Worm (Caenorhabditis elegans) whole organism, L1 larva: ENCODE data around the gene C07H6.2.
A peak's percentile ranks its signal among the peaks of the same experiment; 100 is the strongest.

Source experiments
- C16A3.4 ChIP-seq: fragments of 150-350 bp; optimal IDR thresholded peaks from 2 replicates; lab custom pipeline; 2014; ENCODE audit warnings: missing biosample characterization, missing genetic modification characterization
- F16B12.6 ChIP-seq: fragments of 150-350 bp; optimal IDR thresholded peaks from 2 replicates; lab custom pipeline; 2014; ENCODE audit warnings: missing biosample characterization, missing genetic modification characterization
- aha-1 ChIP-seq: fragments of 150-350 bp; optimal IDR thresholded peaks from 2 replicates; lab custom pipeline; 2014; ENCODE audit warnings: missing biosample characterization, missing genetic modification characterization
- alr-1 ChIP-seq: fragments of 200-800 bp; sonication (Bioruptor generic); optimal IDR thresholded peaks from 2 replicates; lab custom pipeline; 2018; ENCODE audit warnings: borderline replicate concordance, mild to moderate bottlenecking, missing genetic modification characterization, missing compliant biosample characterization
- ama-1 ChIP-seq: fragments of 150-350 bp; optimal IDR thresholded peaks from 2 replicates; lab custom pipeline; 2014
- ceh-63 ChIP-seq: fragments of 200-800 bp; sonication (Bioruptor generic); optimal IDR thresholded peaks from 2 replicates; lab custom pipeline; 2018; ENCODE audit warnings: mild to moderate bottlenecking, missing genetic modification characterization, missing compliant biosample characterization
- ceh-8 ChIP-seq: fragments of 200-800 bp; sonication (Bioruptor generic); optimal IDR thresholded peaks from 2 replicates; lab custom pipeline; 2018; ENCODE audit warnings: mild to moderate bottlenecking, missing genetic modification characterization, moderate library complexity, missing compliant biosample characterization
- ceh-82 ChIP-seq, 3 experiments: fragments of 150-350 bp in 1 of 3; sonication (generic microtip) in 2 of 3; optimal IDR thresholded peaks; 2 replicates each; lab custom pipeline; 2014 to 2017; ENCODE audit warnings: missing biosample characterization in 3 of 3, missing genetic modification characterization in 3 of 3
- ceh-90 ChIP-seq: sonication (generic microtip); optimal IDR thresholded peaks from 2 replicates; lab custom pipeline; 2016; ENCODE audit warnings: missing genetic modification characterization, missing compliant biosample characterization
- ces-1 ChIP-seq: fragments of 150-350 bp; optimal IDR thresholded peaks from 2 replicates; lab custom pipeline; 2014; ENCODE audit warnings: missing biosample characterization, missing genetic modification reagents, missing genetic modification characterization
- dpl-1 ChIP-seq, 3 experiments: fragments of 150-350 bp in 2 of 3; sonication (generic microtip) in 1 of 3; optimal IDR thresholded peaks; 2 replicates each; lab custom pipeline; 2014 to 2017; ENCODE audit warnings: missing biosample characterization in 3 of 3, missing genetic modification characterization in 3 of 3, missing genetic modification reagents in 3 of 3
- dsc-1 ChIP-seq: sonication (generic microtip); optimal IDR thresholded peaks from 2 replicates; lab custom pipeline; 2016; ENCODE audit warnings: mild to moderate bottlenecking, missing genetic modification characterization, missing compliant biosample characterization
- efl-1 ChIP-seq, 4 experiments: fragments of 150-350 bp; optimal IDR thresholded peaks in 3 of 4; peaks in 1 of 4; 1 replicate in 1 of 4; 2 replicates in 3 of 4; lab custom pipeline; 2014; ENCODE audit warnings: missing biosample characterization in 2 of 4, missing genetic modification characterization in 2 of 4, missing genetic modification reagents in 2 of 4
- efl-3 ChIP-seq: fragments of 200-800 bp; sonication (Bioruptor generic); optimal IDR thresholded peaks from 2 replicates; lab custom pipeline; 2018; ENCODE audit warnings: mild to moderate bottlenecking, missing genetic modification characterization, missing compliant biosample characterization
- egl-27 ChIP-seq, 2 experiments: fragments of 150-350 bp in 1 of 2; sonication (generic microtip); optimal IDR thresholded peaks; 3 replicates each; lab custom pipeline; 2017 to 2018; ENCODE audit warnings: missing biosample characterization in 2 of 2, missing genetic modification characterization in 2 of 2, missing genetic modification reagents in 2 of 2
- elt-2 ChIP-seq: sonication (generic microtip); optimal IDR thresholded peaks from 2 replicates; lab custom pipeline; 2016; ENCODE audit warnings: missing genetic modification characterization, mild to moderate bottlenecking, inconsistent platforms, missing compliant biosample characterization, missing genetic modification reagents
- elt-3 ChIP-seq, 6 experiments: fragments of 150-350 bp in 1 of 6; sonication (generic microtip); optimal IDR thresholded peaks; 2 replicates each; lab custom pipeline; 2017 to 2018; ENCODE audit warnings: missing biosample characterization in 6 of 6, missing genetic modification characterization in 6 of 6, inconsistent platforms in 1 of 6
- ets-5 ChIP-seq: fragments of 200-800 bp; sonication (Bioruptor generic); IDR thresholded peaks from 2 replicates; pipeline ENCODE4 v1.3.6; 2022; ENCODE audit warnings: missing genetic modification characterization, missing compliant biosample characterization
- fkh-8 ChIP-seq: sonication (generic microtip); optimal IDR thresholded peaks from 2 replicates; lab custom pipeline; 2016; ENCODE audit warnings: mild to moderate bottlenecking, missing genetic modification characterization, missing compliant biosample characterization
- irx-1 ChIP-seq: sonication (generic microtip); optimal IDR thresholded peaks from 2 replicates; lab custom pipeline; 2016; ENCODE audit warnings: missing genetic modification characterization, missing compliant biosample characterization
- lin-15B ChIP-seq: fragments of 150-350 bp; sonication (generic microtip); optimal IDR thresholded peaks from 3 replicates; lab custom pipeline; 2014; ENCODE audit warnings: missing biosample characterization, missing genetic modification characterization
- lin-35 ChIP-seq, 2 experiments: fragments of 150-350 bp; optimal IDR thresholded peaks; 2 replicates each; lab custom pipeline; 2014; ENCODE audit warnings: missing biosample characterization in 2 of 2, missing genetic modification characterization in 2 of 2, missing genetic modification reagents in 2 of 2
- lin-39 ChIP-seq: fragments of 150-350 bp; optimal IDR thresholded peaks from 2 replicates; lab custom pipeline; 2014; ENCODE audit warnings: missing biosample characterization, missing genetic modification reagents, missing genetic modification characterization
- lir-3 ChIP-seq: sonication (generic microtip); optimal IDR thresholded peaks from 2 replicates; lab custom pipeline; 2016; ENCODE audit warnings: mild to moderate bottlenecking, missing genetic modification characterization, moderate library complexity, missing compliant biosample characterization; ENCODE audit not compliant: poor library complexity
- lsy-2 ChIP-seq, 2 experiments: fragments of 150-350 bp; optimal IDR thresholded peaks; 2 replicates each; lab custom pipeline; 2014; ENCODE audit warnings: missing biosample characterization in 2 of 2, missing genetic modification characterization in 2 of 2
- mab-9 ChIP-seq: fragments of 200-800 bp; sonication (Bioruptor generic); IDR thresholded peaks from 2 replicates; pipeline ENCODE4 v1.3.6; 2022; ENCODE audit warnings: missing genetic modification reagents, missing genetic modification characterization, missing compliant biosample characterization
- nhr-19 ChIP-seq: fragments of 200-800 bp; sonication (Bioruptor generic); conservative IDR thresholded peaks from 2 replicates; pipeline ENCODE4 v1.3.6; 2022; ENCODE audit warnings: missing genetic modification characterization, missing compliant biosample characterization
- nhr-20 ChIP-seq: sonication (generic microtip); optimal IDR thresholded peaks from 2 replicates; lab custom pipeline; 2016; ENCODE audit warnings: mild to moderate bottlenecking, missing genetic modification characterization, missing compliant biosample characterization
- nhr-237 ChIP-seq: fragments of 150-350 bp; optimal IDR thresholded peaks from 2 replicates; lab custom pipeline; 2014; ENCODE audit warnings: missing biosample characterization, missing genetic modification characterization
- nhr-71 ChIP-seq: sonication (generic microtip); optimal IDR thresholded peaks from 2 replicates; lab custom pipeline; 2016; ENCODE audit warnings: mild to moderate bottlenecking, missing genetic modification characterization, moderate library complexity, missing compliant biosample characterization
- nhr-84 ChIP-seq: sonication (generic microtip); optimal IDR thresholded peaks from 2 replicates; lab custom pipeline; 2017; ENCODE audit warnings: missing biosample characterization, missing genetic modification characterization
- nhr-90 ChIP-seq: sonication (generic microtip); optimal IDR thresholded peaks from 2 replicates; lab custom pipeline; 2016; ENCODE audit warnings: mild to moderate bottlenecking, missing genetic modification characterization, missing compliant biosample characterization; ENCODE audit not compliant: poor library complexity
- pag-3 ChIP-seq: sonication (generic microtip); optimal IDR thresholded peaks from 2 replicates; lab custom pipeline; 2017; ENCODE audit warnings: missing genetic modification characterization, mild to moderate bottlenecking, missing compliant biosample characterization, antibody characterized with exemption, borderline replicate concordance; ENCODE audit not compliant: insufficient read depth
- pax-3 ChIP-seq: fragments of 200-800 bp; sonication (Bioruptor generic); optimal IDR thresholded peaks from 2 replicates; lab custom pipeline; 2018; ENCODE audit warnings: mild to moderate bottlenecking, missing genetic modification characterization, moderate library complexity, missing compliant biosample characterization
- rnt-1 ChIP-seq: sonication (generic microtip); optimal IDR thresholded peaks from 2 replicates; lab custom pipeline; 2016; ENCODE audit warnings: mild to moderate bottlenecking, missing genetic modification characterization, moderate library complexity, missing compliant biosample characterization
- skn-1 ChIP-seq: fragments of 150-350 bp; optimal IDR thresholded peaks from 2 replicates; lab custom pipeline; 2014; ENCODE audit warnings: missing biosample characterization, missing genetic modification characterization
- snpc-4 ChIP-seq: fragments of 150-350 bp; optimal IDR thresholded peaks from 2 replicates; lab custom pipeline; 2014; ENCODE audit warnings: missing biosample characterization, missing genetic modification characterization
- snu-23 ChIP-seq: sonication (generic microtip); optimal IDR thresholded peaks from 2 replicates; lab custom pipeline; 2016; ENCODE audit warnings: missing genetic modification characterization, missing compliant biosample characterization
- sox-4 ChIP-seq: sonication (generic microtip); optimal IDR thresholded peaks from 2 replicates; lab custom pipeline; 2016; ENCODE audit warnings: missing genetic modification characterization, missing compliant biosample characterization
- sptf-1 ChIP-seq: fragments of 150-350 bp; optimal IDR thresholded peaks from 2 replicates; lab custom pipeline; 2014; ENCODE audit warnings: missing biosample characterization, missing genetic modification characterization
- sup-37 ChIP-seq: fragments of 200-800 bp; sonication (Bioruptor generic); optimal IDR thresholded peaks from 2 replicates; lab custom pipeline; 2018; ENCODE audit warnings: mild to moderate bottlenecking, missing genetic modification characterization, missing compliant biosample characterization
- swsn-7 ChIP-seq: sonication (generic microtip); optimal IDR thresholded peaks from 2 replicates; lab custom pipeline; 2016; ENCODE audit warnings: missing genetic modification characterization, missing compliant biosample characterization
- tbx-2 ChIP-seq: sonication (generic microtip); optimal IDR thresholded peaks from 2 replicates; lab custom pipeline; 2016; ENCODE audit warnings: missing genetic modification characterization, missing compliant biosample characterization
- tlp-1 ChIP-seq: fragments of 150-350 bp; optimal IDR thresholded peaks from 2 replicates; lab custom pipeline; 2014; ENCODE audit warnings: missing biosample characterization, missing genetic modification characterization
- unc-30 ChIP-seq: sonication (generic microtip); optimal IDR thresholded peaks from 2 replicates; lab custom pipeline; 2017; ENCODE audit warnings: missing biosample characterization, missing genetic modification characterization
- unc-62 ChIP-seq: fragments of 150-350 bp; optimal IDR thresholded peaks from 2 replicates; lab custom pipeline; 2014; ENCODE audit warnings: missing biosample characterization, missing genetic modification reagents, missing genetic modification characterization
- unc-86 ChIP-seq: sonication (generic microtip); optimal IDR thresholded peaks from 2 replicates; lab custom pipeline; 2016; ENCODE audit warnings: missing genetic modification characterization, missing compliant biosample characterization
- unc-98 ChIP-seq: fragments of 200-800 bp; sonication (Bioruptor generic); IDR thresholded peaks from 2 replicates; pipeline ENCODE4 v1.3.6; 2022; ENCODE audit warnings: missing genetic modification characterization, missing compliant biosample characterization
- vab-15 ChIP-seq: sonication (generic microtip); optimal IDR thresholded peaks from 2 replicates; lab custom pipeline; 2017; ENCODE audit warnings: missing genotype, mild to moderate bottlenecking, missing genetic modification characterization, missing compliant biosample characterization
- zag-1 ChIP-seq: fragments of 150-350 bp; optimal IDR thresholded peaks from 2 replicates; lab custom pipeline; 2014; ENCODE audit warnings: missing biosample characterization, missing genetic modification characterization
- ztf-11 ChIP-seq, 2 experiments: sonication (generic microtip); optimal IDR thresholded peaks; 2 replicates each; lab custom pipeline; 2016 to 2017; ENCODE audit warnings: missing genetic modification characterization in 2 of 2, missing biosample characterization in 1 of 2, missing compliant biosample characterization in 1 of 2
- ztf-4 ChIP-seq: fragments of 150-350 bp; optimal IDR thresholded peaks from 2 replicates; lab custom pipeline; 2014; ENCODE audit warnings: missing biosample characterization, missing genetic modification characterization

Gene C07H6.2

DNA sequence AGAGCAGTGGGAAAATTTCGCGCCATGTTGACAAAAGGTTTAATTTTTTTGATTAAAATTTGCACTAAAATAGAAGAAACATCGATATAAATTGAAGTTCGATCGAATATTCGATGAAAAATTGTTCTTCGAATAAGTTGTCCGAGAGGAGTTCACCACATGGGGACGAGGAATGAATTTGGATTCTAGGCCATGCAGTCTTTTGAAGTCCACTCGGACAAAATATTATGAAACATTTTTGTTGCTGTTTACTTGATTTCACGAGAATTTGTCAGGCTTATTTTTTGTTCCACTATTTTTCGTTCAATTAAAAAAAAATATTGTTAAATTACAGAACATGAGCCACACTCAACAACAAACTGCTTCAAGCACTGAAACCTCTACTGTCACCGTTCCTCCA is at the start of gene C07H6.2, which contains the start of gene cux-7:
Gene C07H6.2, plus strand, starts transcription at position 338 of the 400 bp plus-strand sequence.
Gene cux-7, minus strand, starts transcription at position 174 of the 400 bp plus-strand sequence.
- TF ChIP-seq ets-5 (GFP tag; lab: Robert Waterston, UW) = no peak
- TF ChIP-seq lin-39 = no peak
- TF ChIP-seq egl-27 (tag; optimal IDR thresholded peaks at IDR 0.05; lab: Kevin White, UChicago) = no peak
- TF ChIP-seq ces-1 = no peak
- TF ChIP-seq sox-4 = peak; percentile 99
- TF ChIP-seq sup-37 (GFP tag; lab: Kevin White, UChicago) = peak; percentile 95
- TF ChIP-seq ceh-8 (GFP tag; lab: Kevin White, UChicago) = peak; percentile 97
- TF ChIP-seq lsy-2 (tag; optimal IDR thresholded peaks at IDR 0.05; lab: Kevin White, UChicago) = peak; percentile 94 to 96
- TF ChIP-seq snpc-4 (tag; lab: Kevin White, UChicago) = peak; percentile 90
- TF ChIP-seq unc-30 (tag; lab: Kevin White, UChicago) = no peak
- peak; percentile 89 to 90 for TF ChIP-seq lin-35 (GFP tag; optimal IDR thresholded peaks at IDR 0.05; lab: Kevin White, UChicago)
- no peak for TF ChIP-seq nhr-84 (tag; lab: Kevin White, UChicago)
- TF ChIP-seq efl-1 (optimal IDR thresholded peaks at IDR 0.05; lab: Kevin White, UChicago) = peak; percentile 89 to 91
- TF ChIP-seq efl-1 (GFP tag; optimal IDR thresholded peaks at IDR 0.05 in 1 of 2; lab: Kevin White, UChicago) = peak; percentile 85 to 99
- peak; percentile 99 for TF ChIP-seq nhr-71 (tag; lab: Kevin White, UChicago)
- TF ChIP-seq ztf-11 (tag; optimal IDR thresholded peaks at IDR 0.05; lab: Kevin White, UChicago) = peak in 1 of 2 experiments; percentile 100
- peak; percentile 98 for TF ChIP-seq snu-23 (GFP tag; lab: Kevin White, UChicago)
- peak; percentile 99 for TF ChIP-seq ceh-63 (GFP tag; lab: Kevin White, UChicago)
- peak; percentile 100 for TF ChIP-seq irx-1 (tag; lab: Kevin White, UChicago)
- no peak for TF ChIP-seq sptf-1 (tag; lab: Kevin White, UChicago)
- TF ChIP-seq nhr-19 (GFP tag; lab: Robert Waterston, UW) = peak; percentile 97
- TF ChIP-seq nhr-20 (tag; lab: Kevin White, UChicago) = peak; percentile 99
- peak; percentile 99 for TF ChIP-seq tbx-2 (tag; lab: Kevin White, UChicago)
- TF ChIP-seq unc-98 (GFP tag; lab: Robert Waterston, UW) = peak; percentile 100
- peak; percentile 100 for TF ChIP-seq ceh-90 (tag; lab: Kevin White, UChicago)
- TF ChIP-seq ama-1 (lab: Kevin White, UChicago) = peak; percentile 62
- no peak for TF ChIP-seq tlp-1
- peak; percentile 99 for TF ChIP-seq pax-3 (tag; lab: Kevin White, UChicago)
- TF ChIP-seq rnt-1 = peak; percentile 100
- TF ChIP-seq C16A3.4 (tag; lab: Kevin White, UChicago) = peak; percentile 92
- peak; percentile 68 for TF ChIP-seq F16B12.6 (tag; lab: Kevin White, UChicago)
- TF ChIP-seq zag-1 = peak; percentile 22
- TF ChIP-seq lin-15B (tag; lab: Kevin White, UChicago) = peak; percentile 95
- TF ChIP-seq nhr-237 (tag; lab: Kevin White, UChicago) = peak; percentile 72
- peak; percentile 95 for TF ChIP-seq elt-2 (tag; lab: Kevin White, UChicago)
- peak; percentile 96 for TF ChIP-seq efl-3 (GFP tag; lab: Kevin White, UChicago)
- peak; percentile 98 for TF ChIP-seq swsn-7 (tag; lab: Kevin White, UChicago)
- TF ChIP-seq lir-3 (tag; lab: Kevin White, UChicago) = peak; percentile 99
- TF ChIP-seq fkh-8 (tag; lab: Kevin White, UChicago) = peak; percentile 94
- peak; percentile 93 for TF ChIP-seq skn-1
- peak; percentile 89 for TF ChIP-seq ztf-4
- TF ChIP-seq unc-62 = no peak
- no peak for TF ChIP-seq aha-1 (tag; lab: Kevin White, UChicago)
- TF ChIP-seq ceh-82 (tag; optimal IDR thresholded peaks at IDR 0.05; lab: Kevin White, UChicago) = peak; percentile 84 to 94 (median 93)
- peak; percentile 99 for TF ChIP-seq nhr-90 (tag; lab: Kevin White, UChicago)
- TF ChIP-seq dpl-1 (GFP tag; optimal IDR thresholded peaks at IDR 0.05; lab: Kevin White, UChicago) = peak; percentile 79 to 87 (median 87)
- peak in 2 of 6 experiments; percentile 89 to 92 for TF ChIP-seq elt-3 (tag; optimal IDR thresholded peaks at IDR 0.05; lab: Kevin White, UChicago)
- no peak for TF ChIP-seq alr-1 (tag; lab: Kevin White, UChicago)
- TF ChIP-seq unc-86 (tag; lab: Kevin White, UChicago) = peak; percentile 95
- peak; percentile 94 for TF ChIP-seq vab-15 (tag; lab: Kevin White, UChicago)
- TF ChIP-seq mab-9 (GFP tag; lab: Robert Waterston, UW) = peak; percentile 98
- TF ChIP-seq dsc-1 (tag; lab: Kevin White, UChicago) = peak; percentile 99
- no peak for TF ChIP-seq pag-3 (tag; lab: Kevin White, UChicago)
